Worm (Caenorhabditis elegans): ENCODE results near the gene ZK507.1.
A peak's percentile ranks its signal among the peaks of the same experiment; 100 is the strongest.

ZK507.1 gene

ce11 chrIII:9105653-9106052, 4.5 kb upstream of the ZK507.1 start:
- peak; percentile 51 for TF ChIP-seq blmp-1 (tag; optimal IDR thresholded peaks at IDR 0.05)
- no peak for TF ChIP-seq skn-1 (tag; optimal IDR thresholded peaks at IDR 0.05)
- peak; percentile 6 for TF ChIP-seq lin-14 (GFP tag; optimal IDR thresholded peaks at IDR 0.05)
- no peak for TF ChIP-seq fkh-8 (tag; optimal IDR thresholded peaks at IDR 0.05)
- peak in 1 of 6 experiments; percentile 61 for TF ChIP-seq elt-3 (tag; optimal IDR thresholded peaks at IDR 0.05)
- TF ChIP-seq nhr-85 (tag): peak; percentile 55

ce11 chrIII:9104060-9104459, 2.9 kb upstream of the ZK507.1 start:
- TF ChIP-seq jun-1 (tag; optimal IDR thresholded peaks at IDR 0.05) (peak; percentile 26), nhr-20 (tag; optimal IDR thresholded peaks at IDR 0.05) (peak; percentile 48), Y116A8C.19 (tag; optimal IDR thresholded peaks at IDR 0.05; ENCODE audit: borderline replicate concordance) (no peak), F16B12.6 (tag; optimal IDR thresholded peaks at IDR 0.05) (peak; percentile 6), lin-14 (GFP tag; optimal IDR thresholded peaks at IDR 0.05) (peak; percentile 9), snpc-4 (tag; optimal IDR thresholded peaks at IDR 0.05) (peak; percentile 29), grh-1 (GFP tag; IDR thresholded peaks at IDR 0.05) (peak; percentile 43; the same call in 1 of the 2 replicates), xbp-1 (tag; optimal IDR thresholded peaks at IDR 0.05) (peak; percentile 18), nhr-19 (GFP tag; conservative IDR thresholded peaks at IDR 0.05) (peak; percentile 66), fos-1 (tag; optimal IDR thresholded peaks at IDR 0.05) (no peak), nhr-11 (tag; optimal IDR thresholded peaks at IDR 0.05) (no peak), efl-1 (optimal IDR thresholded peaks at IDR 0.05) (peak; percentile 31 to 50), efl-1 (GFP tag; optimal IDR thresholded peaks at IDR 0.05 in 1 of 2) (peak; percentile 12 to 94), sup-37 (GFP tag; optimal IDR thresholded peaks at IDR 0.05) (no peak), nhr-90 (tag; optimal IDR thresholded peaks at IDR 0.05; ENCODE audit: poor library complexity) (peak; percentile 66), nhr-237 (tag; optimal IDR thresholded peaks at IDR 0.05) (no peak), dpl-1 (GFP tag; optimal IDR thresholded peaks at IDR 0.05) (peak; percentile 4 to 40 (median 30)), ces-1 (GFP tag; optimal IDR thresholded peaks at IDR 0.05) (no peak), zip-4 (GFP tag; optimal IDR thresholded peaks at IDR 0.05) (peak; percentile 17), ceh-82 (tag; optimal IDR thresholded peaks at IDR 0.05) (peak in 1 of 3 experiments; percentile 39), lin-35 (GFP tag; optimal IDR thresholded peaks at IDR 0.05) (peak in 1 of 2 experiments; percentile 76), snu-23 (GFP tag; optimal IDR thresholded peaks at IDR 0.05) (peak; percentile 62), unc-30 (tag; optimal IDR thresholded peaks at IDR 0.05) (no peak), swsn-7 (tag; optimal IDR thresholded peaks at IDR 0.05) (no peak), nhr-77 (tag; optimal IDR thresholded peaks at IDR 0.05) (peak; percentile 8), rnt-1 (tag; optimal IDR thresholded peaks at IDR 0.05) (peak; percentile 62)

- TF ChIP-seq snpc-4 (tag; optimal IDR thresholded peaks at IDR 0.05) (no peak), nhr-11 (tag; optimal IDR thresholded peaks at IDR 0.05) (no peak), nhr-47 (tag; optimal IDR thresholded peaks at IDR 0.05) (no peak), ztf-4 (tag; optimal IDR thresholded peaks at IDR 0.05) (no peak), fos-1 (tag; optimal IDR thresholded peaks at IDR 0.05) (no peak), hlh-17 (GFP tag; optimal IDR thresholded peaks at IDR 0.05; ENCODE audit: borderline replicate concordance) (no peak), ceh-88 (GFP tag; IDR thresholded peaks at IDR 0.05) (no peak)
These were observed 2.5 kb upstream of the ZK507.1 start, which contains the start of gene dos-1 for ce11 chrIII:9103643-9104042. Gene dos-1, plus strand, starts transcription at chrIII:9103943.

- TF ChIP-seq blmp-1 (tag; optimal IDR thresholded peaks at IDR 0.05) (peak; percentile 68), pax-3 (tag; optimal IDR thresholded peaks at IDR 0.05) (no peak)
These were observed 9.5 kb downstream of the ZK507.1 start, which contains the start of gene glp-1 for ce11 chrIII:9091392-9092291. Gene glp-1, plus strand, starts transcription at chrIII:9092241.

All from whole organism, L1 larva.